Fruit fly (Drosophila melanogaster): ENCODE data around the gene CG3106.

The CG3106 gene

DNA sequence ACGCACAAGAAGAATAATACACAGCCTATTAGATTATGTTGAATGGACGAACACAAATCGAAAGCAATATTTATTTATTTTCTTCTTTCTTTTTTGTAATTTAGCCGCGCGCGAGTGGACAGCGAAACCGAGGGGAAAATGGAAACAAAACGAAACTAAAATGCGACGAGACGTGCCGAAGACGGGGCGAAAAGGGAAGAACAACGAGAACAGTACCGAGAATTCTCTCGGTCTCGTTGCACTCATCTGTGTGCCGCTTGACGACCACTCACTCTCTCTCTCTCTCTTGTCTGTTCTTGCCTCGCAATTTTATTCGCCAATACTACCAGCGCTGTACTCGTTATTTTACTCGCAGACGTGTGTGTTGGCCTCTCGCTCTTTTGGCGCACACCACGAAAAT is 21.5 kb upstream of the CG3106 start (continued):
- peak; percentile 72 for TF ChIP-seq CG8119 (GFP tag; IDR thresholded peaks at IDR 0.05)
- TF ChIP-seq Ets21C (GFP tag; optimal IDR thresholded peaks at IDR 0.05), result no peak
- peak; percentile 60 for TF ChIP-seq CG9139 (GFP tag; optimal IDR thresholded peaks at IDR 0.05)
- TF ChIP-seq svp (GFP tag), result no peak
- no peak for TF ChIP-seq Sox15 (GFP tag; optimal IDR thresholded peaks at IDR 0.05)
- peak; percentile 34 for TF ChIP-seq net (GFP tag; optimal IDR thresholded peaks at IDR 0.05)
- TF ChIP-seq Blimp-1 (GFP tag; optimal IDR thresholded peaks at IDR 0.05), result no peak
- no peak for TF ChIP-seq CG4318 (GFP tag; optimal IDR thresholded peaks at IDR 0.05)
- TF ChIP-seq CG6163 (GFP tag; IDR thresholded peaks at IDR 0.05), result peak; percentile 91
- peak; percentile 69 for TF ChIP-seq Eip78C (GFP tag)
- peak; percentile 69 to 83 for TF ChIP-seq ss (GFP tag; optimal IDR thresholded peaks at IDR 0.05)
- peak; percentile 80 for TF ChIP-seq CG1621 (tag; optimal IDR thresholded peaks at IDR 0.05)
- peak; percentile 47 for TF ChIP-seq Sox14 (GFP tag; optimal IDR thresholded peaks at IDR 0.05)
- peak in 1 of 2 experiments; percentile 53 for TF ChIP-seq salr (GFP tag; optimal IDR thresholded peaks at IDR 0.05)
- TF ChIP-seq Hr39 (GFP tag; optimal IDR thresholded peaks at IDR 0.05), result no peak
- no peak for TF ChIP-seq topi (GFP tag; optimal IDR thresholded peaks at IDR 0.05)
- no peak for TF ChIP-seq Smox (GFP tag; optimal IDR thresholded peaks at IDR 0.05)
- no peak for TF ChIP-seq CG10631 (GFP tag; optimal IDR thresholded peaks at IDR 0.05)
- TF ChIP-seq achi (GFP tag; optimal IDR thresholded peaks at IDR 0.05), result peak; percentile 16
- TF ChIP-seq fd85E (GFP tag; optimal IDR thresholded peaks at IDR 0.05), result no peak
- peak; percentile 25 for TF ChIP-seq CG3919 (GFP tag; optimal IDR thresholded peaks at IDR 0.05)
- no peak for TF ChIP-seq Eip93F (GFP tag; optimal IDR thresholded peaks at IDR 0.05)
- peak; percentile 63 for TF ChIP-seq CG10669 (GFP tag; optimal IDR thresholded peaks at IDR 0.05)

DNA sequence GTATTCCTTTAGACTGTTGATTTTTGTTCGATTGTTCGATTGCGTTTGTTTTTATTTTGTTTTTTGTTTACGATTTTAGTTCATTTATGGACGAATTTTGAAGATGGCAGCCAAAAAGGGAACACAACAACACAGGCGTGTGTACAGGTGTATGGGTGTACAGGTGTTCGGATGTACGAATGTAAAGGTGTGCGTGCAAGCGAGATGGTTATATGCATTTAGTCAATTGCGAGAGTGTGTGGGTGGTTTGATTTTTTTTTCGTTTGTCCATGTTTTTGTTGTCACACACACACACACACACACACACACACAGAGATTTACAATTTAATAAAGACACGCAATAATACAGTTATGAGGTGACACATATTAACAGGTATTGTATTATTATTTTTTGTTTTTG is 12.2 kb upstream of the CG3106 start:
- TF ChIP-seq Met (GFP tag; optimal IDR thresholded peaks at IDR 0.05), result no peak
- TF ChIP-seq CG8319 (GFP tag; optimal IDR thresholded peaks at IDR 0.05), result no peak
- TF ChIP-seq Gug (GFP tag; IDR thresholded peaks at IDR 0.05), result no peak
- no peak for TF ChIP-seq CG8119 (GFP tag; IDR thresholded peaks at IDR 0.05)
- peak; percentile 40 for TF ChIP-seq Eip78C (GFP tag)
- TF ChIP-seq esn (GFP tag; optimal IDR thresholded peaks at IDR 0.05), result peak; percentile 10
- peak; percentile 23 for TF ChIP-seq Ets96B (tag; optimal IDR thresholded peaks at IDR 0.05)
- no peak for TF ChIP-seq topi (GFP tag; optimal IDR thresholded peaks at IDR 0.05)
- TF ChIP-seq CG3032 (tag; optimal IDR thresholded peaks at IDR 0.05), result peak; percentile 2
- TF ChIP-seq salr (GFP tag; optimal IDR thresholded peaks at IDR 0.05), result no peak

DNA sequence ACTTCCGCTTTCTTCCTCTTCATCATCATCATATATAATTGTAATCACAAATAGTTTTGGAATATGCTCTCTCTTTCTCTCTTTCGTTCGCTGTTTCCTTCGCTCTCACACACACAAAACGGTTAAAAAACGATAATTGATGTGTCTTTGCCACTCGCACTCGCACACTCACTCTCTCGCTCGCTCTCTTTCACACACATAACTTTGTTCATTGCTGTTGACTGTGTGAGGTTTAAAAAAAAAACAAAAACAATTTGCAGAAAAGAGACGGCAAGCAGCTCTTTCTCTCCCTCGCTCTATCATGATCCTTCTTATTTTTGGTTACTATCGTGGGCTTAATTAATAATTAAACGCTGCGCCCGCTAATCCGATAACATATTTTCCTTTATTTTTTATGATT is 3.8 kb upstream of the CG3106 start:
- TF ChIP-seq net (GFP tag; optimal IDR thresholded peaks at IDR 0.05) (no peak), CG7368 (GFP tag; optimal IDR thresholded peaks at IDR 0.05) (no peak), CG8119 (GFP tag; IDR thresholded peaks at IDR 0.05) (no peak), Eip78C (GFP tag) (peak; percentile 50)

DNA sequence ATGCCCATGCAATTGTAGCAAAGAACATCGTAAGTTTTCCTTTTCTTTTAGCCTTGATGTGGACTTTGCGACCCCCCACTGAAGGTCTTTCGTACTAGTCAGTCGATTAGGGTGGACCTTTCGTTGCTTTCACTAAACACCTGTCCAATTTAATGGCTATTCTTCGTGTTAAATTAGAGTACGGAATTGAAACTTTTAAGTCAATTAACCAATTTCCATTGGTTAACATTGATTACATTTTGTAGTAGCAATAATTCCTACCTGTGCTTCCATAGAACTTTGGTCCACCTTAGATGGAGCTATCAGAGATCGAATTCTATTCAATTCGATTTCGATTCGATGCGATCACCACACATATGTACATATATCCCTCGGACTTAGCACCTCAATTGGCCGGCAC is 1.7 kb upstream of the CG3106 start:
- peak; percentile 46; the same call in 2 of the 3 replicates for TF ChIP-seq CG8119 (GFP tag; IDR thresholded peaks at IDR 0.05)
- TF ChIP-seq CG11294 (GFP tag; IDR thresholded peaks at IDR 0.05), result no peak
- TF ChIP-seq net (GFP tag; optimal IDR thresholded peaks at IDR 0.05), result no peak
- TF ChIP-seq esn (GFP tag; optimal IDR thresholded peaks at IDR 0.05), result peak; percentile 59
- TF ChIP-seq pdm3 (GFP tag; optimal IDR thresholded peaks at IDR 0.05), result no peak
- TF ChIP-seq Hr39 (GFP tag; optimal IDR thresholded peaks at IDR 0.05), result peak; percentile 55
- peak; percentile 55 for TF ChIP-seq CG15336 (GFP tag; IDR thresholded peaks at IDR 0.05)
- TF ChIP-seq Hr4 (GFP tag; optimal IDR thresholded peaks at IDR 0.05), result no peak
- peak; percentile 4 for TF ChIP-seq acj6 (GFP tag; optimal IDR thresholded peaks at IDR 0.05)
- no peak for TF ChIP-seq Gug (GFP tag; IDR thresholded peaks at IDR 0.05)
- no peak for TF ChIP-seq ss (GFP tag; optimal IDR thresholded peaks at IDR 0.05)
- TF ChIP-seq topi (GFP tag; optimal IDR thresholded peaks at IDR 0.05), result peak; percentile 9
- no peak for TF ChIP-seq CG6163 (GFP tag; IDR thresholded peaks at IDR 0.05)
- no peak for TF ChIP-seq CG10631 (GFP tag; optimal IDR thresholded peaks at IDR 0.05)
- TF ChIP-seq Eip93F (GFP tag; optimal IDR thresholded peaks at IDR 0.05), result no peak
- no peak for TF ChIP-seq CG7368 (GFP tag; optimal IDR thresholded peaks at IDR 0.05)
- peak; percentile 30 for TF ChIP-seq OdsH (GFP tag; optimal IDR thresholded peaks at IDR 0.05)
- no peak for TF ChIP-seq CG32006 (GFP tag; optimal IDR thresholded peaks at IDR 0.05)
- TF ChIP-seq Eip78C (GFP tag), result peak; percentile 53
- no peak for TF ChIP-seq Blimp-1 (GFP tag; optimal IDR thresholded peaks at IDR 0.05)
- no peak for TF ChIP-seq CG1621 (tag; optimal IDR thresholded peaks at IDR 0.05)
- no peak for TF ChIP-seq CG8319 (GFP tag; optimal IDR thresholded peaks at IDR 0.05)
- TF ChIP-seq CG11762 (GFP tag; optimal IDR thresholded peaks at IDR 0.05; ENCODE audit: insufficient read depth), result no peak
- no peak for TF ChIP-seq fkh (GFP tag; optimal IDR thresholded peaks at IDR 0.05)
- peak; percentile 45 for TF ChIP-seq Sox14 (GFP tag; optimal IDR thresholded peaks at IDR 0.05)
- no peak for TF ChIP-seq fd85E (GFP tag; optimal IDR thresholded peaks at IDR 0.05)
- TF ChIP-seq cyc (GFP tag; optimal IDR thresholded peaks at IDR 0.05), result peak; percentile 22
- TF ChIP-seq lz (GFP tag; optimal IDR thresholded peaks at IDR 0.05), result peak; percentile 20
- no peak for TF ChIP-seq CG6792 (GFP tag; optimal IDR thresholded peaks at IDR 0.05)
- peak; percentile 20 for TF ChIP-seq achi (GFP tag; optimal IDR thresholded peaks at IDR 0.05)
- TF ChIP-seq CG31627 (GFP tag; optimal IDR thresholded peaks at IDR 0.05), result peak; percentile 37
- peak; percentile 21 for TF ChIP-seq Sox102F (GFP tag; optimal IDR thresholded peaks at IDR 0.05)
